Fruit fly (Drosophila melanogaster) Kc167 (cell line): ENCODE measurements around the gene CG12725.

Experiments used
- h ChIP-seq: fragments of >200 bp; optimal IDR thresholded peaks from 3 replicates; lab custom pipeline; 2018; ENCODE audit warnings: missing external identifiers
- psq ChIP-seq: fragments of >200 bp; optimal IDR thresholded peaks from 2 replicates; lab custom pipeline; 2017; ENCODE audit warnings: missing external identifiers

dm6 chrX:13421059-13421458 is 18.4 kb upstream of the CG12725 start:
- TF ChIP-seq h (lab: Kevin White, UChicago) (no peak), psq (lab: Kevin White, UChicago) (no peak)
